Fruit fly (Drosophila melanogaster) Kc167 (cell line): ENCODE measurements around the gene CtsB.

Source experiments
- Myc ChIP-seq: fragments of >200 bp; optimal IDR thresholded peaks from 2 replicates; lab custom pipeline; 2017; ENCODE audit warnings: missing external identifiers
- Sin3A ChIP-seq: fragments of >200 bp; optimal IDR thresholded peaks from 2 replicates; lab custom pipeline; 2018; ENCODE audit warnings: missing external identifiers
- h ChIP-seq: fragments of >200 bp; optimal IDR thresholded peaks from 3 replicates; lab custom pipeline; 2018; ENCODE audit warnings: missing external identifiers
- insv ChIP-seq: fragments of >200 bp; optimal IDR thresholded peaks from 3 replicates; lab custom pipeline; 2018; ENCODE audit warnings: missing external identifiers
- psq ChIP-seq: fragments of >200 bp; optimal IDR thresholded peaks from 2 replicates; lab custom pipeline; 2017; ENCODE audit warnings: missing external identifiers
- ttk ChIP-seq: sonication (Bioruptor generic); optimal IDR thresholded peaks from 2 replicates; lab custom pipeline; 2017; ENCODE audit warnings: missing external identifiers

CtsB gene

DNA sequence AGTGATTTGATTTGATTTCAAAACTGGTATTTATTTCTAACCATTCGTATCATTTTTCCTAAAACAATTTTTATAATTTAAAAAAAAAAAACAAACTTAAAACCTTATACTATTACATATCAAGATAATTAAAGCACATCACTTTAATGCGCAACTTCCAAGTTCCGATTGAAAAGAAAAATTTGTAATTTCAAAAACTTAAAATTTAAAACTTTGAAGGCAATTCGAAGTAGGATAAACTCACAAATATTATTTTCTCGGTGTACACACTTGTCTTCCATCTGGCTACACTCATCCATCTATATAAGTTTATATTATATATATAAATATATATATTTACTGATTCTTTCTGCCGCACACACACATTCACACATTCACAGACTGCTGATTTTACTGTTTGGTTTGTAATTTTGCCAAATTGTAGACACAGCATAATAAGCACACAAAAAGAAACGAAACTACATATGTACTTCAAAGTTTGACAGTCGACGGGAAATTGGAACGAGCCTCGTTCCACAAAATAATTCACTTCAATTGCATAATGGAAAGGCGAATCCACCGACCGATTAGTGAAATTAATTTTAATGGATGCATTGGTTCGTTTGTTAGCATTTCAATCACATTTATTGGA is 4.2 kb upstream of the CtsB start:
- TF ChIP-seq Sin3A (lab: Kevin White, UChicago), result no peak
- no peak for TF ChIP-seq ttk
- no peak for TF ChIP-seq Myc (lab: Kevin White, UChicago)
- TF ChIP-seq h (lab: Kevin White, UChicago), result no peak
- TF ChIP-seq insv (lab: Kevin White, UChicago), result no peak
- no peak for TF ChIP-seq psq (lab: Kevin White, UChicago)

DNA sequence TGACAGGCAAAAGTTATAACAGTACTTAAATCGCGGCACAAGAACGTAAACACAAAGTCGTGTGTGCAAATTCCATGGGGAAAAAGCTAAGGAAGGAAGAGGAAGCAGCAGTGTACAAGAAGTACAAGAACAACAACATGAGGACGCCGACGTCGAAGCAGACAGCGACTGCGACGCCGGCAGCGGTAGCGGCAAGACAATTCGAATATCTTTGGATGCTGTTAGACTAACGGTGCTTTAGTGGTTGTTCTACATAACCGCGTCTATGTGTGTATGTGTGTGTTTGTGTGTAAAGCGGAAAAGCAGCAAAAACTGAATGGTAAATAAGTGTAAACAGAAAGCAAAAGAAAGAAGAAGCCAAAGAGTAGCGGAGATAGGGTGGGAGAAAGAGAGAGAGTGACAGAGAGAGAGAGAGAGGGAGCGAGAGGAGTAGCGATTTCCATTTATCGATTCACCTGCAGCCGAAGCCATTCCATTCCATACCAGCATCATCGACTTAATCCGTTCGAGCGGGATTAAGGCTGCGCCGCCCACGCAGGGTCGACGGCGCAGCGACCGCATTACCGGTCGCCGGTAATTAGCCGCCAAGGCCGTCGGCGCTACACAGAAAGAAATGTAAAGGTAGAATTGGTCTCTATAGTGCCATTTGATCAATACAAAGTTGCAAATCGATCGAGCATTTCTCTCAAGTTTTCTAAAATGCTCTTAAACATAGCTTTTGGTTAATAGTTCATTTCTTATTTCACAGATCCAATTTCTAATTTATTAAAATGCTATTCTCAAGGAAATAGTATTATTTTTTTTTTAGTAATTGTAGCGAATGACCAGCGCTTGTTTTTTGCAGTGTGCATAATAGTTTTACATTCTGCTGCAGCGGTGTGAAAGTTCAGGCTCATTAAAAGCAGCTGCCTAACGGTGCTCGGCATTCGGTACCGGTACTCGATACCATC is 2.3 kb upstream of the CtsB start:
- TF ChIP-seq psq (lab: Kevin White, UChicago), result no peak
- no peak for TF ChIP-seq ttk
- TF ChIP-seq Sin3A (lab: Kevin White, UChicago), result no peak
- no peak for TF ChIP-seq Myc (lab: Kevin White, UChicago)
- TF ChIP-seq h (lab: Kevin White, UChicago), result no peak
- TF ChIP-seq insv (lab: Kevin White, UChicago), result no peak

- no peak for TF ChIP-seq ttk
- TF ChIP-seq h (lab: Kevin White, UChicago), result no peak
- TF ChIP-seq insv (lab: Kevin White, UChicago), result no peak
- no peak for TF ChIP-seq psq (lab: Kevin White, UChicago)
- no peak for TF ChIP-seq Myc (lab: Kevin White, UChicago)
- TF ChIP-seq Sin3A (lab: Kevin White, UChicago), result no peak
These were observed 1.6 kb upstream of the CtsB start, which contains the start of gene inaE for dm6 chrX:13783534-13783949. inaE (plus strand) TSS chrX:13783714.

- TF ChIP-seq Myc (lab: Kevin White, UChicago), result no peak
These were observed 2.3 kb downstream of the CtsB start for dm6 chrX:13779696-13780095.

- no peak for TF ChIP-seq insv (lab: Kevin White, UChicago)
- TF ChIP-seq ttk, result no peak
- no peak for TF ChIP-seq psq (lab: Kevin White, UChicago)
- TF ChIP-seq Sin3A (lab: Kevin White, UChicago), result no peak
- no peak for TF ChIP-seq h (lab: Kevin White, UChicago)
- no peak for TF ChIP-seq Myc (lab: Kevin White, UChicago)
These were observed 3.4 kb downstream of the CtsB start for dm6 chrX:13778568-13778967.

dm6 chrX:13770768-13771167 is 11.2 kb downstream of the CtsB start:
- TF ChIP-seq insv (lab: Kevin White, UChicago) (no peak), Myc (lab: Kevin White, UChicago) (no peak), Sin3A (lab: Kevin White, UChicago) (no peak), psq (lab: Kevin White, UChicago) (no peak), h (lab: Kevin White, UChicago) (no peak), ttk (no peak)

DNA sequence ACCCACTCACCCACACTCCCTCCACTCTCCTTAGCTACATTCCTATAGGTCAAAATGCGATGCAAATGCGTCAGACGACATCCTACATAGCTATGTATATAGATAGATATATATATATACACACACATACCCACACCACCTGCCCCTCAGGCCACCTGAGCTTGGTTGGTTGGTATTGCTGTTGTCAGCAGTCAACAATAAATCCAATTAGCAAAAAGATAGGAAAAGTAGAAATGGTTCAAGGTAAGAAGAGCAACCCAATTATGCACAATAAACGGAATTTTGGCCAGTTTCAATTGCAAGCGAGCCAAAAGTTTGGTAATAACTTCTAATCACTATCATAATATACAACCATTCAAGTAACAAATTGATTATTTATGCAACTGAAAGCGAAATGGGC is 15.5 kb downstream of the CtsB start:
- TF ChIP-seq ttk, result no peak
- TF ChIP-seq h (lab: Kevin White, UChicago), result no peak
- no peak for TF ChIP-seq Sin3A (lab: Kevin White, UChicago)
- no peak for TF ChIP-seq Myc (lab: Kevin White, UChicago)
- no peak for TF ChIP-seq insv (lab: Kevin White, UChicago)
- no peak for TF ChIP-seq psq (lab: Kevin White, UChicago)

DNA sequence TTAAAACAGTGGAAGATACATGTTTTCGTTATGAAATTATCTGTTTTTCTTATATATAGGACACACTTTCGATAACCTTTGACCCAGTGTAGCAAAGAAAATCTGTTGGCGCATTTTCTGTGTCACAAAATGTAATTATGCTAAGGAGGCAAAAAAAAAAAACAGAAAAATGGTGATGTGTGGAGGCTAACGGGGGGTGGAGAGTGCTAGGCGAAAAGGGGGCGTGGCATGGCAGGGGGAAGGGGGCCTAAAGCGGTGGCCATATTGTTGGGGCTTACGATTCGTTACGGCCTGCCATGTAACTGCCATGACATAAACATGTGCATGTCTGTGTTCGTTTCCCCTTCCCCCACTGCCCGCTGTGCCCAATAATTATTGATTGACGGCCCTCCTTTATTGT is 16.8 kb downstream of the CtsB start:
- no peak for TF ChIP-seq h (lab: Kevin White, UChicago)
- no peak for TF ChIP-seq Myc (lab: Kevin White, UChicago)
- no peak for TF ChIP-seq insv (lab: Kevin White, UChicago)
- no peak for TF ChIP-seq psq (lab: Kevin White, UChicago)
- no peak for TF ChIP-seq ttk
- TF ChIP-seq Sin3A (lab: Kevin White, UChicago), result no peak

dm6 chrX:13764397-13765119 is 17.4 kb downstream of the CtsB start:
- TF ChIP-seq Sin3A (lab: Kevin White, UChicago) (no peak), h (lab: Kevin White, UChicago) (no peak), insv (lab: Kevin White, UChicago) (no peak), Myc (lab: Kevin White, UChicago) (no peak), ttk (no peak), psq (lab: Kevin White, UChicago) (no peak)

dm6 chrX:13762372-13762883 is 19.5 kb downstream of the CtsB start, which contains the start of gene rdgB:
rdgB (plus strand) TSS chrX:13762752.
- TF ChIP-seq insv (lab: Kevin White, UChicago) (no peak), h (lab: Kevin White, UChicago) (no peak), ttk (no peak), Sin3A (lab: Kevin White, UChicago) (no peak), Myc (lab: Kevin White, UChicago) (no peak), psq (lab: Kevin White, UChicago) (no peak)
